Fruit fly (Drosophila melanogaster) whole organism, adult: ENCODE measurements around the gene CG14818.

Experiments used
- CG11617 ChIP-seq: fragments of 200-800 bp; sonication (Bioruptor generic); optimal IDR thresholded peaks from 2 replicates; lab custom pipeline; 2017; ENCODE audit warnings: mild to moderate bottlenecking, missing biosample characterization, missing genetic modification reagents, missing genetic modification characterization
- CG12768 ChIP-seq: fragments of 200-800 bp; sonication (Bioruptor generic); optimal IDR thresholded peaks from 2 replicates; lab custom pipeline; 2017; ENCODE audit warnings: missing biosample characterization, missing genetic modification characterization, mild to moderate bottlenecking, moderate library complexity, missing genetic modification reagents
- CG1620 ChIP-seq: fragments of 200-800 bp; sonication (Bioruptor generic); optimal IDR thresholded peaks from 2 replicates; lab custom pipeline; 2016; ENCODE audit warnings: missing biosample characterization, missing genetic modification characterization
- CG5204 ChIP-seq: fragments of 200-800 bp; sonication (Bioruptor generic); optimal IDR thresholded peaks from 2 replicates; lab custom pipeline; 2016; ENCODE audit warnings: missing biosample characterization, missing genetic modification characterization
- CG7045 ChIP-seq: fragments of 200-800 bp; sonication (Bioruptor generic); optimal IDR thresholded peaks from 2 replicates; lab custom pipeline; 2017; ENCODE audit warnings: missing biosample characterization, mild to moderate bottlenecking, missing genetic modification characterization
- cic ChIP-seq: fragments of 200-800 bp; sonication (Bioruptor generic); optimal IDR thresholded peaks from 2 replicates; lab custom pipeline; 2017; ENCODE audit warnings: missing biosample characterization, mild to moderate bottlenecking, missing genetic modification characterization, moderate library complexity
- kay ChIP-seq: fragments of 200-800 bp; sonication (Bioruptor generic); peaks from one replicate; lab custom pipeline; 2016; ENCODE audit warnings: missing biosample characterization, missing genetic modification characterization, borderline replicate concordance
- tj ChIP-seq: fragments of 200-800 bp; sonication (Bioruptor generic); optimal IDR thresholded peaks from 3 replicates; lab custom pipeline; 2017; ENCODE audit warnings: missing biosample characterization, mild to moderate bottlenecking, missing genetic modification characterization, moderate library complexity
- toe ChIP-seq: fragments of 200-800 bp; sonication (Bioruptor generic); optimal IDR thresholded peaks from 2 replicates; lab custom pipeline; 2016; ENCODE audit warnings: missing biosample characterization, missing genetic modification characterization

DNA sequence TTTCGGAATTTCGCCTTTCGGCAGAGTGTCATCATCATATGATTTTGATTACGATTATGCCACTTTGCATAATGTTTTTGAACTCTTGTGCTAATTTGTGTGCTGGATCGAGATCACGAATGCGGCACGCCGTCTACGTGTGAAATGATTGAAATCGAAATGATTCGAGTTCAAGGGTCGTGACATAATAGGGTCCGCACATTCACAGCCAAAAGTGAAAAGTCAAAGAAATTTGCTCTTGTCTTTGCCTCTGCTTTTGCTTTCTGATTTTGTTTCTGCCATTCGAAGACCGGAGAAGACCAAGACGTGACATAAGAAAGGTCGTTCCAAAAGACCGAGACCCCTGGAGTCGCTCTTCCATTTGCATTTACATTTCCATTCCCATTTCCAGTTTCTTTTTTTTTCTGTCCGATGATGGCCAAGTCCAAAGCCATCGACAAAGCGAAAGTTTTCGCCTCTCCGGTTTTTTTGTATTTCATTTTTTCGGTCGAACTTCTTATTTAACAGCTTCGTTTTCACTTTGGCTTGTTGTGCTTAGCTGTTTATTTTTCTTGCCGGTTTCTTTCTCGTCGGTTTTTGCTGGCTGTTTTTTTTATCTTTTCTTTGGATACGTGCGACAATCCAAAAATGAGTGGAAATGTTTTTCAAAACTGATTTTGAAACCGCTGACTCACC is 44.7 kb downstream of the CG14818 start:
- peak; percentile 71 for TF ChIP-seq tj (GFP tag; lab: Kevin White, UChicago)
- no peak for TF ChIP-seq CG12768
- no peak for TF ChIP-seq kay
- TF ChIP-seq CG11617, result no peak
- TF ChIP-seq toe (GFP tag; lab: Kevin White, UChicago), result no peak
- no peak for TF ChIP-seq CG5204 (GFP tag; lab: Kevin White, UChicago)
- TF ChIP-seq cic (GFP tag; lab: Kevin White, UChicago), result no peak
- TF ChIP-seq CG7045 (GFP tag; lab: Kevin White, UChicago), result no peak
- TF ChIP-seq CG1620, result no peak
